Worm (Caenorhabditis elegans) whole organism, mixed stage, embryonic: ENCODE measurements around the gene srw-120.

Experiments used
- blmp-1 ChIP-seq: fragments of 150-350 bp; optimal IDR thresholded peaks from 2 replicates; lab custom pipeline; 2014; ENCODE audit warnings: missing biosample characterization, missing genetic modification characterization
- ces-1 ChIP-seq: fragments of 150-350 bp; optimal IDR thresholded peaks from 2 replicates; lab custom pipeline; 2014; ENCODE audit warnings: missing biosample characterization, missing genetic modification reagents, missing genetic modification characterization
- cnd-1 ChIP-seq: fragments of 200-800 bp; sonication (Bioruptor generic); optimal IDR thresholded peaks from 2 replicates; lab custom pipeline; 2018; ENCODE audit warnings: mild to moderate bottlenecking, missing genetic modification characterization, missing compliant biosample characterization
- elt-3 ChIP-seq: fragments of 150-350 bp; optimal IDR thresholded peaks from 2 replicates; lab custom pipeline; 2014; ENCODE audit warnings: missing biosample characterization, missing genetic modification characterization
- nhr-12 ChIP-seq: fragments of 150-350 bp; optimal IDR thresholded peaks from 2 replicates; lab custom pipeline; 2014; ENCODE audit warnings: missing biosample characterization, missing genetic modification characterization
- unc-62 ChIP-seq: fragments of 150-350 bp; optimal IDR thresholded peaks from 2 replicates; lab custom pipeline; 2014; ENCODE audit warnings: missing biosample characterization, missing genetic modification reagents, missing genetic modification characterization

ce11 chrV:2979978-2980377, 16.0 kb downstream of the srw-120 start, which contains the start of gene srw-118:
- TF ChIP-seq cnd-1 (tag; lab: Kevin White, UChicago), result no peak
- TF ChIP-seq ces-1 (GFP tag; lab: Kevin White, UChicago), result no peak
- TF ChIP-seq blmp-1 (tag; lab: Kevin White, UChicago), result no peak
- TF ChIP-seq nhr-12 (tag; lab: Kevin White, UChicago), result no peak
- TF ChIP-seq elt-3 (tag; lab: Kevin White, UChicago), result no peak
- TF ChIP-seq unc-62 (GFP tag; lab: Kevin White, UChicago), result no peak
